Fruit fly (Drosophila melanogaster) whole organism, prepupa: ENCODE data around the gene Nopp140.

ENCODE experiments used
- CG10631 ChIP-seq: fragments of 200-800 bp; sonication (Bioruptor generic); optimal IDR thresholded peaks from 2 replicates; lab custom pipeline; 2016; ENCODE audit warnings: missing biosample characterization, missing genetic modification characterization
- CG11902 ChIP-seq: fragments of 200-800 bp; sonication (Bioruptor generic); optimal IDR thresholded peaks from 3 replicates; lab custom pipeline; 2016; ENCODE audit warnings: missing biosample characterization, missing genetic modification characterization
- CG15336 ChIP-seq: fragments of 200-800 bp; sonication (Bioruptor generic); IDR thresholded peaks from 2 replicates; pipeline ENCODE4 v1.3.6; 2022; ENCODE audit warnings: missing biosample characterization, missing genetic modification characterization
- CG16779 ChIP-seq: fragments of 200-800 bp; sonication (Bioruptor generic); optimal IDR thresholded peaks from 3 replicates; lab custom pipeline; 2017; ENCODE audit warnings: missing biosample characterization, mild to moderate bottlenecking, missing genetic modification characterization
- CG6163 ChIP-seq: fragments of 200-800 bp; sonication (Bioruptor generic); IDR thresholded peaks from 3 replicates; pipeline ENCODE4 v1.3.6; 2022; ENCODE audit warnings: missing biosample characterization, missing genetic modification characterization
- CG7368 ChIP-seq: fragments of 200-800 bp; sonication (Bioruptor generic); optimal IDR thresholded peaks from 3 replicates; lab custom pipeline; 2016; ENCODE audit warnings: missing biosample characterization, missing genetic modification characterization
- CG8119 ChIP-seq: fragments of 200-800 bp; sonication (Bioruptor generic); IDR thresholded peaks from 3 replicates; pipeline ENCODE4 v1.3.6; 2022; ENCODE audit warnings: missing biosample characterization, missing genetic modification characterization
- Gug ChIP-seq: fragments of 200-800 bp; sonication (Bioruptor generic); IDR thresholded peaks from 2 replicates; pipeline ENCODE4 v1.3.6; 2022; ENCODE audit warnings: missing biosample characterization, missing genetic modification characterization
- Smox ChIP-seq: fragments of 200-800 bp; sonication (Bioruptor generic); optimal IDR thresholded peaks from 3 replicates; lab custom pipeline; 2016; ENCODE audit warnings: missing biosample characterization, missing genetic modification characterization
- dac ChIP-seq: fragments of 200-800 bp; sonication (Bioruptor generic); optimal IDR thresholded peaks from 2 replicates; lab custom pipeline; 2017; ENCODE audit warnings: missing biosample characterization, mild to moderate bottlenecking, missing genetic modification characterization
- spab ChIP-seq: fragments of 200-800 bp; sonication (Bioruptor generic); optimal IDR thresholded peaks from 2 replicates; lab custom pipeline; 2017; ENCODE audit warnings: missing biosample characterization, mild to moderate bottlenecking, missing genetic modification characterization, missing genetic modification reagents
- ss ChIP-seq, 2 experiments: fragments of 200-800 bp; sonication (Bioruptor generic); optimal IDR thresholded peaks; 2 replicates in 1 of 2; 3 replicates in 1 of 2; lab custom pipeline; 2017 to 2018; ENCODE audit warnings: mild to moderate bottlenecking in 2 of 2, missing biosample characterization in 2 of 2, missing genetic modification characterization in 2 of 2, moderate library complexity in 1 of 2

DNA sequence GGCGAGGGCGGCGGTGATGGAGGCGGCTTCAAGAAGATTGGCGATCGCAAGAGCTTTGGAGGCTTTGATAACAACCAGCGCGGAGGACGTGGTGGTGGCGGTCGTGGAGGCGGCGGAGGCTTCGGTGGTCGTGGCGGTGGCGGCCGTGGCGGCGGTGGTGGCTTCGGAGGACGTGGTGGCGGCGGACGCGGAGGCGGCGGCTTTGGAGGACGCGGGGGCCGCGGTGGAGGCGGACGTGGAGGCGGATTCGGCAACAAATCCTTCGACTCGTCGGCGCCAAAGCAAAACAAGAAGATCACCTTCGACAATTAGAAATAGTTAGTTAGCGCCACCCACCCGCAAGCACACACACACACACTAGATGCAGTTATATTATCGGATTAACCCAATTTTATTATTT is 3.0 kb downstream of the Nopp140 start:
- no peak for TF ChIP-seq CG10631 (GFP tag; lab: Kevin White, UChicago)
- no peak for TF ChIP-seq CG11902 (GFP tag; lab: Kevin White, UChicago)
- no peak for TF ChIP-seq spab (GFP tag; lab: Kevin White, UChicago)
- no peak for TF ChIP-seq dac (GFP tag; lab: Kevin White, UChicago)
- TF ChIP-seq CG8119 (GFP tag; lab: Robert Waterston, UW) = no peak
- TF ChIP-seq CG7368 (GFP tag; lab: Kevin White, UChicago) = no peak
- TF ChIP-seq Smox (GFP tag; lab: Kevin White, UChicago) = no peak
- TF ChIP-seq ss (GFP tag; optimal IDR thresholded peaks at IDR 0.05; lab: Kevin White, UChicago) = no peak
- TF ChIP-seq CG15336 (GFP tag; lab: Robert Waterston, UW) = no peak
- no peak for TF ChIP-seq Gug (GFP tag; lab: Robert Waterston, UW)
- no peak for TF ChIP-seq CG16779 (tag; lab: Kevin White, UChicago)
- no peak for TF ChIP-seq CG6163
